Fruit fly (Drosophila melanogaster) Kc167 (cell line): ENCODE results near the gene PpD6.

Experiments used
- Myc ChIP-seq: fragments of >200 bp; optimal IDR thresholded peaks from 2 replicates; lab custom pipeline; 2017; ENCODE audit warnings: missing external identifiers
- h ChIP-seq: fragments of >200 bp; optimal IDR thresholded peaks from 3 replicates; lab custom pipeline; 2018; ENCODE audit warnings: missing external identifiers
- insv ChIP-seq: fragments of >200 bp; optimal IDR thresholded peaks from 3 replicates; lab custom pipeline; 2018; ENCODE audit warnings: missing external identifiers
- psq ChIP-seq: fragments of >200 bp; optimal IDR thresholded peaks from 2 replicates; lab custom pipeline; 2017; ENCODE audit warnings: missing external identifiers

DNA sequence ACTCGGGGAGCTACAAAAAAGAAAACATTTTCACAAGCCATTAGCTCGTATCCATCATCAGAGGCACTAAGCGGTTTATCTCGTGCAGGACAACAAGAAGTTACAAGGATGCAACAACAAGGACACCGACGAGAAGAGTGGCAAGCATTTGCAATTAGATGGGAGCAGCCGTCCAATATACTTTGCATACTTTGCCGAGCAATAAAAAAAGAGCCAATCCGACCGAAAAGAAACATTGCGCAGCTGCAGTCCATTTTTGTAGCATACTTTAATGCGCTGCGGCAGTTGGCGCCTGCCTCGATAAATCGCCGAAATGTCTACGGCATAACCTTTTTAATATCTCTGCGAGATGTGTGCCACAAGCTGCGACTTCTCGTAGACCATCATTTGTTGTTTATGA lies 22.2 kb downstream of the PpD6 start:
- no peak for TF ChIP-seq Myc
- no peak for TF ChIP-seq h (lab: Kevin White, UChicago)
- TF ChIP-seq psq (lab: Kevin White, UChicago): no peak
- no peak for TF ChIP-seq insv (lab: Kevin White, UChicago)
